Worm (Caenorhabditis elegans): ENCODE measurements around the gene noah-2.

noah-2 gene

ce11 chrIV:14083505-14083904 lies 7.5 kb upstream of the noah-2 start, which contains the start of gene F52B11.2 (continued):
- peak; percentile 33; the same call in 1 of the 2 replicates for TF ChIP-seq D2030.7 (GFP tag; IDR thresholded peaks at IDR 0.05)
- TF ChIP-seq ztf-3 (GFP tag; optimal IDR thresholded peaks at IDR 0.05) = no peak
- no peak for TF ChIP-seq cebp-1 (GFP tag; IDR thresholded peaks at IDR 0.05)
- TF ChIP-seq cebp-1 (tag; optimal IDR thresholded peaks at IDR 0.05) = peak; percentile 17
- no peak for TF ChIP-seq B0019.2 (GFP tag; conservative IDR thresholded peaks at IDR 0.05)
- no peak for TF ChIP-seq nfya-1 (tag; optimal IDR thresholded peaks at IDR 0.05; ENCODE audit: borderline replicate concordance, insufficient read depth)
- peak; percentile 52; the same call in 1 of the 2 replicates for TF ChIP-seq nfyb-1 (GFP tag; IDR thresholded peaks at IDR 0.05)
- 0 out of 2 replicates have a peak, but pooled peaks have one; percentile 16 for TF ChIP-seq pbrm-1 (GFP tag; IDR thresholded peaks at IDR 0.05)
- TF ChIP-seq B0336.3 (GFP tag; IDR thresholded peaks at IDR 0.05) = 0 out of 2 replicates have a peak, but pooled peaks have one; percentile 31
- TF ChIP-seq ztf-25 (GFP tag; IDR thresholded peaks at IDR 0.05) = 0 out of 2 replicates have a peak, but pooled peaks have one; percentile 72
- TF ChIP-seq F49E8.2 (tag; optimal IDR thresholded peaks at IDR 0.05; ENCODE audit: insufficient read depth) = peak; percentile 46
- no peak for TF ChIP-seq snpc-4 (GFP tag; optimal IDR thresholded peaks at IDR 0.05)
- TF ChIP-seq snpc-4 (tag; optimal IDR thresholded peaks at IDR 0.05) = peak in 2 of 4 experiments; percentile 7 to 63
- TF ChIP-seq let-526 (GFP tag; IDR thresholded peaks at IDR 0.05) = 0 out of 2 replicates have a peak, but pooled peaks have one; percentile 26
- peak; percentile 19 for TF ChIP-seq ceh-100 (GFP tag; IDR thresholded peaks at IDR 0.05)
- TF ChIP-seq chd-7 (tag; optimal IDR thresholded peaks at IDR 0.05) = peak; percentile 8
- TF ChIP-seq repo-1 (tag; optimal IDR thresholded peaks at IDR 0.05) = peak; percentile 36

- no peak for TF ChIP-seq rec-8 (tag; optimal IDR thresholded peaks at IDR 0.05)
- TF ChIP-seq madf-3 (GFP tag; IDR thresholded peaks at IDR 0.05) = no peak
- no peak for TF ChIP-seq ztf-3 (GFP tag; optimal IDR thresholded peaks at IDR 0.05)
- TF ChIP-seq zim-3 (tag; optimal IDR thresholded peaks at IDR 0.05) = no peak
- TF ChIP-seq nhr-120 (GFP tag; IDR thresholded peaks at IDR 0.05) = no peak
- TF ChIP-seq bed-1 (GFP tag; IDR thresholded peaks at IDR 0.05) = no peak
- TF ChIP-seq Y79H2A.3 (GFP tag; conservative IDR thresholded peaks at IDR 0.05) = no peak
- no peak for TF ChIP-seq dpl-1 (GFP tag; optimal IDR thresholded peaks at IDR 0.05)
- TF ChIP-seq let-526 (GFP tag; IDR thresholded peaks at IDR 0.05) = no peak
- no peak for TF ChIP-seq madf-6 (GFP tag; IDR thresholded peaks at IDR 0.05)
- no peak for TF ChIP-seq F37B4.10 (GFP tag; IDR thresholded peaks at IDR 0.05)
- TF ChIP-seq ztf-22 (GFP tag; optimal IDR thresholded peaks at IDR 0.05) = no peak
- no peak for TF ChIP-seq F39B2.1 (GFP tag; IDR thresholded peaks at IDR 0.05)
- TF ChIP-seq mel-28 (tag; optimal IDR thresholded peaks at IDR 0.05; ENCODE audit: borderline replicate concordance) = no peak
- TF ChIP-seq F49E8.2 (tag; optimal IDR thresholded peaks at IDR 0.05; ENCODE audit: insufficient read depth) = no peak
- no peak for TF ChIP-seq dox-1 (GFP tag; IDR thresholded peaks at IDR 0.05)
- TF ChIP-seq fkh-3 (tag; optimal IDR thresholded peaks at IDR 0.05) = no peak
- no peak for TF ChIP-seq lsl-1 (GFP tag; optimal IDR thresholded peaks at IDR 0.05)
- no peak for TF ChIP-seq D2030.7 (GFP tag; IDR thresholded peaks at IDR 0.05)
- no peak for TF ChIP-seq die-1 (tag; optimal IDR thresholded peaks at IDR 0.05)
Measured at ce11 chrIV:14086395-14086794, 4.7 kb upstream of the noah-2 start.

ce11 chrIV:14089749-14090148 lies 1.3 kb upstream of the noah-2 start:
- TF ChIP-seq hsf-1 (GFP tag; IDR thresholded peaks at IDR 0.05) (no peak), F33H1.4 (GFP tag; IDR thresholded peaks at IDR 0.05) (no peak), ekl-4 (GFP tag; IDR thresholded peaks at IDR 0.05) (no peak), attf-3 (GFP tag; conservative IDR thresholded peaks at IDR 0.05) (no peak), ama-1 (optimal IDR thresholded peaks at IDR 0.05) (no peak), ama-1 (GFP tag; optimal IDR thresholded peaks at IDR 0.05) (no peak), snpc-3.4 (tag; optimal IDR thresholded peaks at IDR 0.05) (no peak)

Data from whole organism, young adult.